Worm (Caenorhabditis elegans): ENCODE data around the gene ZK971.1.

ce11 chrII:10270052-10270451 is 9.4 kb downstream of the ZK971.1 start, which contains the start of gene F54B3.2:
- no peak for TF ChIP-seq snpc-3.4 (tag; optimal IDR thresholded peaks at IDR 0.05)
- TF ChIP-seq unc-62 (GFP tag; optimal IDR thresholded peaks at IDR 0.05) = no peak
- TF ChIP-seq K12H6.12 (tag; optimal IDR thresholded peaks at IDR 0.05) = no peak
- TF ChIP-seq ama-1 (optimal IDR thresholded peaks at IDR 0.05) = no peak
- TF ChIP-seq ama-1 (GFP tag; optimal IDR thresholded peaks at IDR 0.05) = no peak
- no peak for TF ChIP-seq ztf-22 (GFP tag; optimal IDR thresholded peaks at IDR 0.05)
- no peak for TF ChIP-seq nfya-1 (tag; optimal IDR thresholded peaks at IDR 0.05; ENCODE audit: borderline replicate concordance, insufficient read depth)
- TF ChIP-seq madf-6 (GFP tag; IDR thresholded peaks at IDR 0.05) = no peak
